Fruit fly (Drosophila melanogaster): ENCODE results near the gene Cp19.

The Cp19 gene

dm6 chr3L:8751262-8751661 lies 21.6 kb downstream of the Cp19 start (continued):
- TF ChIP-seq disco-r (GFP tag; optimal IDR thresholded peaks at IDR 0.05) (no peak), Camta (GFP tag; optimal IDR thresholded peaks at IDR 0.05) (peak; percentile 12), CG9437 (GFP tag; optimal IDR thresholded peaks at IDR 0.05) (peak; percentile 27), scrt (GFP tag; optimal IDR thresholded peaks at IDR 0.05) (peak; percentile 25), org-1 (GFP tag; optimal IDR thresholded peaks at IDR 0.05) (peak; percentile 44), CG15601 (tag; optimal IDR thresholded peaks at IDR 0.05) (peak; percentile 28), Atf6 (GFP tag; IDR thresholded peaks at IDR 0.05) (peak; percentile 22; the same call in 1 of the 2 replicates), CG10462 (GFP tag; optimal IDR thresholded peaks at IDR 0.05) (peak; percentile 3), CG30403 (GFP tag; optimal IDR thresholded peaks at IDR 0.05) (peak; percentile 63), CG16863 (GFP tag; optimal IDR thresholded peaks at IDR 0.05) (peak; percentile 32), klu (GFP tag; IDR thresholded peaks at IDR 0.05) (no peak), btn (GFP tag; optimal IDR thresholded peaks at IDR 0.05) (no peak), CG18476 (GFP tag; optimal IDR thresholded peaks at IDR 0.05) (no peak), Sox102F (GFP tag; optimal IDR thresholded peaks at IDR 0.05) (peak; percentile 85), croc (GFP tag; conservative IDR thresholded peaks at IDR 0.05) (peak; percentile 43; the same call in 1 of the 3 replicates), ftz-f1 (GFP tag; optimal IDR thresholded peaks at IDR 0.05) (no peak), Doc3 (GFP tag; IDR thresholded peaks at IDR 0.05; ENCODE audit: partially characterized antibody) (no peak), gcm2 (GFP tag; optimal IDR thresholded peaks at IDR 0.05) (no peak), trh (GFP tag; optimal IDR thresholded peaks at IDR 0.05) (no peak), gsb-n (tag; optimal IDR thresholded peaks at IDR 0.05) (peak; percentile 42), insv (GFP tag; optimal IDR thresholded peaks at IDR 0.05) (no peak), TFAM (GFP tag; optimal IDR thresholded peaks at IDR 0.05) (no peak), CG6254 (GFP tag; optimal IDR thresholded peaks at IDR 0.05) (peak; percentile 18), CTCF (GFP tag; optimal IDR thresholded peaks at IDR 0.05) (no peak), ewg (GFP tag; optimal IDR thresholded peaks at IDR 0.05) (peak; percentile 44), CG16813 (GFP tag; IDR thresholded peaks at IDR 0.05; ENCODE audit: partially characterized antibody) (no peak), H2.0 (GFP tag; IDR thresholded peaks at IDR 0.05) (peak; percentile 60), CG5180 (GFP tag; optimal IDR thresholded peaks at IDR 0.05) (peak; percentile 34), CG18262 (tag; optimal IDR thresholded peaks at IDR 0.05) (peak; percentile 65), chn (GFP tag; optimal IDR thresholded peaks at IDR 0.05) (peak; percentile 37), CG1603 (tag; optimal IDR thresholded peaks at IDR 0.05) (peak; percentile 60), cwo (GFP tag; optimal IDR thresholded peaks at IDR 0.05) (no peak), CG4424 (GFP tag; optimal IDR thresholded peaks at IDR 0.05) (peak; percentile 42), Dll (GFP tag; IDR thresholded peaks at IDR 0.05; ENCODE audit: partially characterized antibody) (no peak), so (GFP tag; IDR thresholded peaks at IDR 0.05) (peak; percentile 59; the same call in 2 of the 3 replicates), lov (optimal IDR thresholded peaks at IDR 0.05) (no peak), lov (GFP tag; IDR thresholded peaks at IDR 0.05) (no peak), ttk (GFP tag; IDR thresholded peaks at IDR 0.05) (peak; percentile 70), CG13624 (GFP tag; optimal IDR thresholded peaks at IDR 0.05) (peak; percentile 8), CG4282 (GFP tag; optimal IDR thresholded peaks at IDR 0.05) (no peak), sima (GFP tag; optimal IDR thresholded peaks at IDR 0.05) (no peak), Poxn (GFP tag; IDR thresholded peaks at IDR 0.05) (no peak), jumu (GFP tag; optimal IDR thresholded peaks at IDR 0.05) (peak; percentile 41), wor (GFP tag; IDR thresholded peaks at IDR 0.05) (peak; percentile 68), CG11093 (GFP tag; IDR thresholded peaks at IDR 0.05) (peak; percentile 67; the same call in 2 of the 3 replicates), Hr51 (GFP tag; optimal IDR thresholded peaks at IDR 0.05) (peak in 1 of 2 experiments; percentile 71), sens-2 (GFP tag; IDR thresholded peaks at IDR 0.05) (peak; percentile 49; the same call in 1 of the 2 replicates), tap (tag; optimal IDR thresholded peaks at IDR 0.05) (peak; percentile 25), twi (tag; optimal IDR thresholded peaks at IDR 0.05) (no peak), Vsx1 (GFP tag; optimal IDR thresholded peaks at IDR 0.05) (no peak), pfk (GFP tag; optimal IDR thresholded peaks at IDR 0.05) (no peak), CG10274 (GFP tag; optimal IDR thresholded peaks at IDR 0.05) (no peak)
